Comparison of ENCODE assay signal across 5 fruit fly cellular contexts in the genomic region with DNA sequence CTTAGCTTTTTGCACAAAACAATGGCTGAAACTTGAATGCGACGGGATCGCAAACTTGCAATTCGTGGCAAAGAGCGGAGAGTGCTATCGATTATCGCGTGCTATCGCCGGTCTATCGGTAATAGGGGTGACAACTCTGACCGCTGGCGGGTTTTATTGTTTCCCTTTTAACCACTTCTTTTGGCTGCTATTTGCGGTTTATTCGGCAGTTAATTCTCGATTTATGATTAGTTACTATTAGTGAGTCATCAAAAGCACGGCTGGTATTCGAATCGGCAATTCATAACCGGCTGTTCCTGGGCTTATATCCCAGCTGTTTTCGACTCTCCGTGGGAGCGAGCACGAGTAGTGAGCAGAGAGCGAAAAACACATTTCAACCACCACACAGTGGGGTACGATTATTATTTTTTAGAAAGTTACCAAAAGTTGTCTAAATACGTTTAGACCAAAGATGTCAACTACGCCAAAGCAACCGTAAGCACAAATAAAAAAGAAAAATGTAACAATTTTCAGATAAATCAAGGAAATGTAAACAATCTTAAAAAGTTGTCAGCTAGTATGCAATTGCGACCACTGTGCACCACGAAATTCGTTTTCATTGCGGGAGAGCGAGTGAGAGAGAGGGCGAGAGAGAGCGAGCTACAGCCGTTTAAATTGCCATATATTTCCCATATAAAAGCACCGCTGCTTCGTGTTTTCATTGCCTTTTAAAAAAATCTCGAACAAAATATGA.
TF ChIP-seq lines count a peak whose summit lies in the region.

Gene Stt3A, minus strand, starts transcription at position 89 of the 733 bp plus-strand sequence.
Gene bves, plus strand, starts transcription at position 115 of the 733 bp plus-strand sequence.

- peak; percentile 76 for TF ChIP-seq CTCF in whole organism, embryonic (GFP tag; optimal IDR thresholded peaks at IDR 0.05; lab: Kevin White, UChicago)

TF ChIP-seq in whole organism, adult, 20 proteins besides CTCF, POLR2A, EP300 and RAD21 (continues in another document):
- TF ChIP-seq Mnt (GFP tag; optimal IDR thresholded peaks at IDR 0.05; lab: Kevin White, UChicago) (peak; percentile 96), Hr96 (GFP tag; optimal IDR thresholded peaks at IDR 0.05; lab: Kevin White, UChicago) (peak; percentile 98), cnc (optimal IDR thresholded peaks at IDR 0.05; lab: Kevin White, UChicago) (no peak), ovo (GFP tag; optimal IDR thresholded peaks at IDR 0.05; lab: Kevin White, UChicago) (peak; percentile 83), Crg-1 (GFP tag; optimal IDR thresholded peaks at IDR 0.05; lab: Kevin White, UChicago) (peak; percentile 95), CG7101 (tag; optimal IDR thresholded peaks at IDR 0.05; lab: Kevin White, UChicago) (peak; percentile 98), toe (GFP tag; optimal IDR thresholded peaks at IDR 0.05; lab: Kevin White, UChicago) (peak; percentile 81), CG14711 (tag; optimal IDR thresholded peaks at IDR 0.05; lab: Kevin White, UChicago) (peak; percentile 95), CG12768 (GFP tag; optimal IDR thresholded peaks at IDR 0.05; lab: Kevin White, UChicago) (peak; percentile 94), CG33017 (tag; optimal IDR thresholded peaks at IDR 0.05; lab: Kevin White, UChicago) (peak; percentile 96), bab1 (GFP tag; optimal IDR thresholded peaks at IDR 0.05; lab: Kevin White, UChicago) (peak; percentile 99), CG5204 (GFP tag; optimal IDR thresholded peaks at IDR 0.05; lab: Kevin White, UChicago) (peak; percentile 92), tj (GFP tag; optimal IDR thresholded peaks at IDR 0.05; lab: Kevin White, UChicago) (peak; percentile 84), pad (GFP tag; optimal IDR thresholded peaks at IDR 0.05; lab: Kevin White, UChicago) (peak; percentile 84), Clk (GFP tag; optimal IDR thresholded peaks at IDR 0.05; lab: Kevin White, UChicago) (peak; percentile 79), CG7045 (GFP tag; optimal IDR thresholded peaks at IDR 0.05; lab: Kevin White, UChicago) (peak; percentile 89)

TF ChIP-seq in whole organism, embryonic, 481 proteins besides CTCF, POLR2A, EP300 and RAD21 (continues in another document):
- TF ChIP-seq ken (GFP tag; IDR thresholded peaks at IDR 0.05; lab: Robert Waterston, UW) (peak; percentile 98), CG16813 (GFP tag; IDR thresholded peaks at IDR 0.05; lab: Robert Waterston, UW; ENCODE audit: partially characterized antibody) (peak; percentile 59; the same call in 2 of the 3 replicates), Fer3 (tag; optimal IDR thresholded peaks at IDR 0.05; lab: Kevin White, UChicago) (peak; percentile 98), Bgb (GFP tag; IDR thresholded peaks at IDR 0.05; lab: Robert Waterston, UW; ENCODE audit: partially characterized antibody) (peak; percentile 71), CG15696 (tag; optimal IDR thresholded peaks at IDR 0.05; lab: Kevin White, UChicago) (peak; percentile 97), CG17829 (tag; optimal IDR thresholded peaks at IDR 0.05; lab: Kevin White, UChicago) (peak; percentile 99), p53 (GFP tag; optimal IDR thresholded peaks at IDR 0.05; lab: Kevin White, UChicago) (peak; percentile 96), Jarid2 (GFP tag; optimal IDR thresholded peaks at IDR 0.05; lab: Kevin White, UChicago) (peak; percentile 90), toy (GFP tag; IDR thresholded peaks at IDR 0.05; lab: Robert Waterston, UW) (peak; percentile 91), Xbp1 (GFP tag; optimal IDR thresholded peaks at IDR 0.05; lab: Kevin White, UChicago) (peak; percentile 98), H2.0 (GFP tag; IDR thresholded peaks at IDR 0.05; lab: Robert Waterston, UW) (peak; percentile 97), trem (tag; optimal IDR thresholded peaks at IDR 0.05; lab: Kevin White, UChicago) (peak; percentile 96), dmrt11E (tag; optimal IDR thresholded peaks at IDR 0.05; lab: Kevin White, UChicago) (peak; percentile 98), jing (GFP tag; optimal IDR thresholded peaks at IDR 0.05; lab: Kevin White, UChicago) (peak; percentile 96), fd3F (GFP tag; optimal IDR thresholded peaks at IDR 0.05; lab: Kevin White, UChicago) (peak; percentile 95), kni (GFP tag; optimal IDR thresholded peaks at IDR 0.05; lab: Kevin White, UChicago) (peak; percentile 86)

TF ChIP-seq in whole organism, prepupa, 60 proteins besides CTCF, POLR2A, EP300 and RAD21 (continues in another document):
- TF ChIP-seq dac (GFP tag; optimal IDR thresholded peaks at IDR 0.05; lab: Kevin White, UChicago) (peak; percentile 96), dsx (GFP tag; optimal IDR thresholded peaks at IDR 0.05; lab: Kevin White, UChicago; ENCODE audit: poor library complexity, severe bottlenecking) (peak; percentile 96), CG11902 (GFP tag; optimal IDR thresholded peaks at IDR 0.05; lab: Kevin White, UChicago) (peak; percentile 93), Lpt (GFP tag; optimal IDR thresholded peaks at IDR 0.05; lab: Kevin White, UChicago) (peak; percentile 98), Smox (GFP tag; optimal IDR thresholded peaks at IDR 0.05; lab: Kevin White, UChicago) (peak; percentile 99), CG16779 (tag; optimal IDR thresholded peaks at IDR 0.05; lab: Kevin White, UChicago) (peak; percentile 98), CG32006 (GFP tag; optimal IDR thresholded peaks at IDR 0.05; lab: Kevin White, UChicago) (peak; percentile 98), CG6276 (GFP tag; optimal IDR thresholded peaks at IDR 0.05; lab: Kevin White, UChicago) (peak; percentile 99), CG34406 (GFP tag; optimal IDR thresholded peaks at IDR 0.05; lab: Kevin White, UChicago) (peak; percentile 99), cyc (GFP tag; optimal IDR thresholded peaks at IDR 0.05; lab: Kevin White, UChicago) (peak; percentile 97), net (GFP tag; optimal IDR thresholded peaks at IDR 0.05; lab: Kevin White, UChicago) (peak; percentile 99), CG6792 (GFP tag; optimal IDR thresholded peaks at IDR 0.05; lab: Kevin White, UChicago) (peak; percentile 99), Eip78C (GFP tag; lab: Kevin White, UChicago) (peak; percentile 100), CG31627 (GFP tag; optimal IDR thresholded peaks at IDR 0.05; lab: Kevin White, UChicago) (peak; percentile 98), Met (GFP tag; optimal IDR thresholded peaks at IDR 0.05; lab: Kevin White, UChicago) (peak; percentile 99), CG8119 (GFP tag; IDR thresholded peaks at IDR 0.05; lab: Robert Waterston, UW) (peak; percentile 99)

TF ChIP-seq in whole organism, pupa, 21 proteins besides CTCF, POLR2A, EP300 and RAD21 (continues in another document):
- TF ChIP-seq Pif1A (GFP tag; optimal IDR thresholded peaks at IDR 0.05; lab: Kevin White, UChicago) (peak; percentile 99), CG4496 (GFP tag; IDR thresholded peaks at IDR 0.05; lab: Robert Waterston, UW) (peak; percentile 99), gl (tag; optimal IDR thresholded peaks at IDR 0.05; lab: Kevin White, UChicago) (peak; percentile 97), CG14655 (GFP tag; optimal IDR thresholded peaks at IDR 0.05; lab: Kevin White, UChicago) (peak; percentile 98), Ets98B (GFP tag; IDR thresholded peaks at IDR 0.05; lab: Robert Waterston, UW) (peak; percentile 97), D1 (tag; optimal IDR thresholded peaks at IDR 0.05; lab: Kevin White, UChicago) (peak; percentile 93), CG8301 (tag; optimal IDR thresholded peaks at IDR 0.05; lab: Kevin White, UChicago) (peak; percentile 98), EcR (GFP tag; optimal IDR thresholded peaks at IDR 0.05; lab: Kevin White, UChicago) (peak; percentile 71), CG9948 (tag; optimal IDR thresholded peaks at IDR 0.05; lab: Kevin White, UChicago) (peak; percentile 97), CG12605 (GFP tag; IDR thresholded peaks at IDR 0.05; lab: Robert Waterston, UW) (peak; percentile 98), CG15710 (tag; optimal IDR thresholded peaks at IDR 0.05; lab: Kevin White, UChicago) (peak; percentile 97), fd96Ca (GFP tag; IDR thresholded peaks at IDR 0.05; lab: Robert Waterston, UW) (peak; percentile 98), CG34367 (tag; optimal IDR thresholded peaks at IDR 0.05; lab: Kevin White, UChicago) (peak; percentile 98), Pif1B (GFP tag; optimal IDR thresholded peaks at IDR 0.05; lab: Kevin White, UChicago) (peak; percentile 99), CG8159 (tag; optimal IDR thresholded peaks at IDR 0.05; lab: Kevin White, UChicago) (peak; percentile 97), CG10348 (GFP tag; IDR thresholded peaks at IDR 0.05; lab: Robert Waterston, UW) (peak; percentile 76), Snoo (tag; optimal IDR thresholded peaks at IDR 0.05; lab: Kevin White, UChicago) (peak; percentile 99), CG13204 (GFP tag; optimal IDR thresholded peaks at IDR 0.05; lab: Kevin White, UChicago) (peak; percentile 96)

TF ChIP-seq in whole organism, wandering third instar larva, 38 proteins besides CTCF, POLR2A, EP300 and RAD21 (continues in another document):
- no peak for TF ChIP-seq CrebA (GFP tag; optimal IDR thresholded peaks at IDR 0.05; lab: Kevin White, UChicago; ENCODE audit: borderline replicate concordance)
- no peak for TF ChIP-seq Hr78 (GFP tag; optimal IDR thresholded peaks at IDR 0.05; lab: Kevin White, UChicago)
- no peak for TF ChIP-seq pan (optimal IDR thresholded peaks at IDR 0.05; lab: Kevin White, UChicago)
- TF ChIP-seq Vsx2 (GFP tag; optimal IDR thresholded peaks at IDR 0.05; lab: Kevin White, UChicago; ENCODE audit: partially characterized antibody): no peak
- TF ChIP-seq foxo (GFP tag; optimal IDR thresholded peaks at IDR 0.05; lab: Kevin White, UChicago): peak; percentile 96 to 99
- TF ChIP-seq dsf (GFP tag; optimal IDR thresholded peaks at IDR 0.05; lab: Kevin White, UChicago; ENCODE audit: borderline replicate concordance): peak; percentile 95
- TF ChIP-seq dl (GFP tag; optimal IDR thresholded peaks at IDR 0.05; lab: Kevin White, UChicago; ENCODE audit: insufficient read depth in 1 of 2, partially characterized antibody in 2 of 2): peak; percentile 39 to 68
- TF ChIP-seq jim (GFP tag; optimal IDR thresholded peaks at IDR 0.05; lab: Kevin White, UChicago): no peak
- peak; percentile 99 for TF ChIP-seq rgr (GFP tag; optimal IDR thresholded peaks at IDR 0.05; lab: Kevin White, UChicago)
- no peak for TF ChIP-seq Myc (optimal IDR thresholded peaks at IDR 0.05; lab: Kevin White, UChicago)
- TF ChIP-seq br (GFP tag; optimal IDR thresholded peaks at IDR 0.05; lab: Kevin White, UChicago): peak; percentile 99
- TF ChIP-seq woc (GFP tag; optimal IDR thresholded peaks at IDR 0.05; lab: Kevin White, UChicago): peak; percentile 99
- no peak for TF ChIP-seq Abd-B (GFP tag; optimal IDR thresholded peaks at IDR 0.05; lab: Kevin White, UChicago)
- no peak for TF ChIP-seq N (GFP tag; optimal IDR thresholded peaks at IDR 0.05; lab: Kevin White, UChicago)
- TF ChIP-seq fru (GFP tag; optimal IDR thresholded peaks at IDR 0.05; lab: Kevin White, UChicago): peak; percentile 99
- TF ChIP-seq Dif (GFP tag; optimal IDR thresholded peaks at IDR 0.05; lab: Kevin White, UChicago; ENCODE audit: partially characterized antibody): peak; percentile 74
- TF ChIP-seq dmrt93B (GFP tag; optimal IDR thresholded peaks at IDR 0.05; lab: Kevin White, UChicago): peak; percentile 94
- TF ChIP-seq Hr83 (GFP tag; optimal IDR thresholded peaks at IDR 0.05; lab: Kevin White, UChicago; ENCODE audit: poor library complexity, severe bottlenecking): peak; percentile 75
- peak; percentile 98 for TF ChIP-seq brk (GFP tag; optimal IDR thresholded peaks at IDR 0.05; lab: Kevin White, UChicago)
